Worm (Caenorhabditis elegans): ENCODE results near the gene Y43F4B.10.

Gene Y43F4B.10

ce11 chrIII:13324739-13325138 lies 10.9 kb downstream of the Y43F4B.10 start, which contains the start of gene F53A2.1:
F53A2.1 (minus strand) TSS chrIII:13324839.
- TF ChIP-seq ceh-9 (tag; optimal IDR thresholded peaks at IDR 0.05) = no peak
- TF ChIP-seq sox-4 (tag; optimal IDR thresholded peaks at IDR 0.05) = no peak
- no peak for TF ChIP-seq unc-55 (GFP tag; optimal IDR thresholded peaks at IDR 0.05)
- TF ChIP-seq zip-5 (tag; optimal IDR thresholded peaks at IDR 0.05) = no peak
- TF ChIP-seq ceh-18 (tag; optimal IDR thresholded peaks at IDR 0.05) = no peak
- TF ChIP-seq ceh-6 (GFP tag; optimal IDR thresholded peaks at IDR 0.05) = no peak
- no peak for TF ChIP-seq C08G9.2 (tag; optimal IDR thresholded peaks at IDR 0.05)
- no peak for TF ChIP-seq pax-1 (tag; optimal IDR thresholded peaks at IDR 0.05)
- no peak for TF ChIP-seq ceh-2 (tag; optimal IDR thresholded peaks at IDR 0.05)
- TF ChIP-seq ceh-30 (tag; optimal IDR thresholded peaks at IDR 0.05) = no peak

- TF ChIP-seq hlh-6 (tag; optimal IDR thresholded peaks at IDR 0.05) (no peak), rnt-1 (tag; optimal IDR thresholded peaks at IDR 0.05) (no peak), fkh-6 (tag; optimal IDR thresholded peaks at IDR 0.05) (no peak), C38D4.7 (GFP tag; optimal IDR thresholded peaks at IDR 0.05) (no peak), che-1 (tag; optimal IDR thresholded peaks at IDR 0.05) (no peak), ceh-22 (tag; optimal IDR thresholded peaks at IDR 0.05) (no peak), pat-9 (tag; optimal IDR thresholded peaks at IDR 0.05) (no peak), ceh-45 (GFP tag; IDR thresholded peaks at IDR 0.05) (no peak), fax-1 (tag; optimal IDR thresholded peaks at IDR 0.05) (no peak), unc-42 (tag; optimal IDR thresholded peaks at IDR 0.05) (no peak), elt-4 (tag; optimal IDR thresholded peaks at IDR 0.05) (no peak), nhr-232 (tag; optimal IDR thresholded peaks at IDR 0.05) (no peak), tbx-7 (tag; optimal IDR thresholded peaks at IDR 0.05) (no peak), hlh-15 (tag; optimal IDR thresholded peaks at IDR 0.05) (no peak), ceh-14 (tag; optimal IDR thresholded peaks at IDR 0.05) (no peak), pha-4 (tag; optimal IDR thresholded peaks at IDR 0.05) (no peak), gmeb-2 (tag; optimal IDR thresholded peaks at IDR 0.05) (no peak), sdc-2 (tag; optimal IDR thresholded peaks at IDR 0.05) (no peak), hlh-13 (GFP tag; optimal IDR thresholded peaks at IDR 0.05) (no peak), sox-4 (tag; optimal IDR thresholded peaks at IDR 0.05) (no peak)
Measured at ce11 chrIII:13328911-13329310, 15.0 kb downstream of the Y43F4B.10 start.

ce11 chrIII:13333754-13334153 lies 19.9 kb downstream of the Y43F4B.10 start, which contains the start of gene sdz-20:
sdz-20 (plus strand) TSS chrIII:13334054.
- TF ChIP-seq elt-2 (tag; optimal IDR thresholded peaks at IDR 0.05) (no peak), C38D4.7 (GFP tag; optimal IDR thresholded peaks at IDR 0.05) (no peak), syd-9 (tag; optimal IDR thresholded peaks at IDR 0.05) (no peak), ceh-22 (tag; optimal IDR thresholded peaks at IDR 0.05) (no peak), unc-42 (tag; optimal IDR thresholded peaks at IDR 0.05) (no peak), pat-9 (tag; optimal IDR thresholded peaks at IDR 0.05) (no peak), hlh-13 (GFP tag; optimal IDR thresholded peaks at IDR 0.05) (no peak)

ce11 chrIII:13339672-13340071 lies 25.8 kb downstream of the Y43F4B.10 start, which contains the start of gene F53A2.3:
F53A2.3 (minus strand) TSS chrIII:13339772.
- no peak for TF ChIP-seq unc-55 (GFP tag; optimal IDR thresholded peaks at IDR 0.05)
- no peak for TF ChIP-seq sox-2 (GFP tag; IDR thresholded peaks at IDR 0.05)
- TF ChIP-seq mec-3 (tag; optimal IDR thresholded peaks at IDR 0.05; ENCODE audit: borderline replicate concordance) = no peak
- no peak for TF ChIP-seq ceh-24 (tag; optimal IDR thresholded peaks at IDR 0.05)
- no peak for TF ChIP-seq fkh-6 (tag; optimal IDR thresholded peaks at IDR 0.05)
- TF ChIP-seq gmeb-2 (tag; optimal IDR thresholded peaks at IDR 0.05) = no peak
- TF ChIP-seq ttx-3 (tag; optimal IDR thresholded peaks at IDR 0.05) = no peak
- no peak for TF ChIP-seq zip-5 (tag; optimal IDR thresholded peaks at IDR 0.05)
- TF ChIP-seq unc-86 (tag; optimal IDR thresholded peaks at IDR 0.05) = no peak
- no peak for TF ChIP-seq nhr-232 (tag; optimal IDR thresholded peaks at IDR 0.05)
- TF ChIP-seq dmd-4 (tag; optimal IDR thresholded peaks at IDR 0.05; ENCODE audit: borderline replicate concordance) = no peak
